Worm (Caenorhabditis elegans) whole organism, young adult: ENCODE measurements around the gene C03B1.13.

Experiments
- B0035.1 ChIP-seq: sonication (generic microtip); optimal IDR thresholded peaks from 2 replicates; lab custom pipeline; 2016; ENCODE audit warnings: missing genetic modification characterization, mild to moderate bottlenecking, missing compliant biosample characterization, missing genotype, missing genetic modification reagents
- F10E7.11 ChIP-seq: sonication (generic microtip); optimal IDR thresholded peaks from 2 replicates; lab custom pipeline; 2017; ENCODE audit warnings: mild to moderate bottlenecking, missing genetic modification characterization, moderate library complexity, missing compliant biosample characterization
- F37B4.10 ChIP-seq: fragments of 200-800 bp; sonication (Bioruptor generic); IDR thresholded peaks from 2 replicates; pipeline ENCODE4 v1.3.6; 2022; ENCODE audit warnings: missing genetic modification characterization, missing compliant biosample characterization
- F49E8.2 ChIP-seq: sonication (generic microtip); optimal IDR thresholded peaks from 3 replicates; lab custom pipeline; 2017; ENCODE audit warnings: missing genetic modification characterization, mild to moderate bottlenecking, missing compliant biosample characterization, antibody characterized with exemption, moderate library complexity; ENCODE audit not compliant: insufficient read depth
- F55B11.4 ChIP-seq: sonication (generic microtip); optimal IDR thresholded peaks from 2 replicates; lab custom pipeline; 2016; ENCODE audit warnings: missing compliant biosample characterization, missing genetic modification characterization, borderline replicate concordance; ENCODE audit not compliant: insufficient read depth
- Y53F4B.3 ChIP-seq: fragments of 200-800 bp; sonication (Bioruptor generic); IDR thresholded peaks from 2 replicates; pipeline ENCODE4 v1.3.6; 2022; ENCODE audit warnings: missing genetic modification reagents, missing genetic modification characterization, missing compliant biosample characterization
- Y53G8AR.9 ChIP-seq: fragments of 200-800 bp; sonication (Bioruptor generic); conservative IDR thresholded peaks from 2 replicates; pipeline ENCODE4 v1.3.6; 2022; ENCODE audit warnings: missing genetic modification reagents, missing genetic modification characterization, missing compliant biosample characterization
- Y95B8A.8 ChIP-seq: fragments of 200-800 bp; sonication (Bioruptor generic); IDR thresholded peaks from 2 replicates; pipeline ENCODE4 v1.3.6; 2022; ENCODE audit warnings: missing genetic modification reagents, missing genetic modification characterization, missing compliant biosample characterization
- ZK185.1 ChIP-seq: sonication (generic microtip); optimal IDR thresholded peaks from 2 replicates; lab custom pipeline; 2016; ENCODE audit warnings: mild to moderate bottlenecking, missing genetic modification characterization, missing compliant biosample characterization; ENCODE audit not compliant: poor library complexity, severe bottlenecking
- aptf-3 ChIP-seq: fragments of 200-800 bp; sonication (Bioruptor generic); IDR thresholded peaks from 2 replicates; pipeline ENCODE4 v1.3.6; 2022; ENCODE audit warnings: missing genetic modification characterization, missing compliant biosample characterization
- attf-6 ChIP-seq: fragments of 200-800 bp; sonication (Bioruptor generic); IDR thresholded peaks from 2 replicates; pipeline ENCODE4 v1.3.6; 2022; ENCODE audit warnings: missing genetic modification reagents, missing genetic modification characterization, missing compliant biosample characterization
- cebp-2 ChIP-seq: fragments of 200-800 bp; sonication (Bioruptor generic); IDR thresholded peaks from 2 replicates; pipeline ENCODE4 v1.3.6; 2022; ENCODE audit warnings: missing genetic modification characterization, missing compliant biosample characterization
- ceh-27 ChIP-seq: fragments of 200-800 bp; sonication (Bioruptor generic); optimal IDR thresholded peaks from 2 replicates; lab custom pipeline; 2018; ENCODE audit warnings: mild to moderate bottlenecking, missing genetic modification characterization, moderate library complexity, missing compliant biosample characterization
- ceh-79 ChIP-seq: sonication (generic microtip); optimal IDR thresholded peaks from 2 replicates; lab custom pipeline; 2017; ENCODE audit warnings: mild to moderate bottlenecking, missing genetic modification characterization, missing compliant biosample characterization
- ceh-91 ChIP-seq: fragments of 200-800 bp; sonication (Bioruptor generic); IDR thresholded peaks from 2 replicates; pipeline ENCODE4 v1.3.6; 2022; ENCODE audit warnings: missing genetic modification reagents, missing genetic modification characterization, missing compliant biosample characterization
- dpff-1 ChIP-seq: sonication (generic microtip); optimal IDR thresholded peaks from 2 replicates; lab custom pipeline; 2017; ENCODE audit warnings: mild to moderate bottlenecking, missing genetic modification characterization, missing compliant biosample characterization
- efl-1 ChIP-seq: fragments of 150-350 bp; optimal IDR thresholded peaks from 2 replicates; lab custom pipeline; 2014; ENCODE audit warnings: missing biosample characterization, missing genetic modification reagents, missing genetic modification characterization
- egl-44 ChIP-seq: fragments of 200-800 bp; sonication (Bioruptor generic); IDR thresholded peaks from 2 replicates; pipeline ENCODE4 v1.3.6; 2022; ENCODE audit warnings: missing genetic modification reagents, missing genetic modification characterization, missing compliant biosample characterization
- ets-4 ChIP-seq: fragments of 200-800 bp; sonication (Bioruptor generic); optimal IDR thresholded peaks from 2 replicates; lab custom pipeline; 2018; ENCODE audit warnings: mild to moderate bottlenecking, missing genetic modification characterization, missing compliant biosample characterization
- hlh-26 ChIP-seq: fragments of 200-800 bp; sonication (Bioruptor generic); conservative IDR thresholded peaks from 2 replicates; pipeline ENCODE4 v1.3.6; 2022; ENCODE audit warnings: missing genetic modification reagents, missing genetic modification characterization, missing compliant biosample characterization
- hsf-1 ChIP-seq: fragments of 200-800 bp; sonication (Bioruptor generic); IDR thresholded peaks from 2 replicates; pipeline ENCODE4 v1.3.6; 2022; ENCODE audit warnings: missing genetic modification reagents, missing genetic modification characterization, missing compliant biosample characterization
- lag-1 ChIP-seq: fragments of 200-800 bp; sonication (Bioruptor generic); IDR thresholded peaks from 2 replicates; pipeline ENCODE4 v1.3.6; 2022; ENCODE audit warnings: missing genetic modification reagents, missing genetic modification characterization, missing compliant biosample characterization
- let-526 ChIP-seq: fragments of 200-800 bp; sonication (Bioruptor generic); IDR thresholded peaks from 2 replicates; pipeline ENCODE4 v1.3.6; 2022; ENCODE audit warnings: missing genetic modification reagents, missing genetic modification characterization, missing compliant biosample characterization
- lin-26 ChIP-seq: fragments of 200-800 bp; sonication (Bioruptor generic); IDR thresholded peaks from 2 replicates; pipeline ENCODE4 v1.3.6; 2022; ENCODE audit warnings: missing genetic modification reagents, missing genetic modification characterization, missing compliant biosample characterization
- lin-54 ChIP-seq: fragments of 200-800 bp; sonication (Bioruptor generic); optimal IDR thresholded peaks from 2 replicates; lab custom pipeline; 2018; ENCODE audit warnings: mild to moderate bottlenecking, missing genetic modification characterization, missing compliant biosample characterization
- lsl-1 ChIP-seq: fragments of 200-800 bp; sonication (Bioruptor generic); optimal IDR thresholded peaks from 2 replicates; lab custom pipeline; 2018; ENCODE audit warnings: mild to moderate bottlenecking, missing genetic modification characterization, moderate library complexity, missing compliant biosample characterization
- madf-3 ChIP-seq: fragments of 200-800 bp; sonication (Bioruptor generic); IDR thresholded peaks from 2 replicates; pipeline ENCODE4 v1.3.6; 2022; ENCODE audit warnings: missing genetic modification reagents, missing genetic modification characterization, missing compliant biosample characterization
- madf-8 ChIP-seq: fragments of 200-800 bp; sonication (Bioruptor generic); conservative IDR thresholded peaks from 2 replicates; pipeline ENCODE4 v1.3.6; 2022; ENCODE audit warnings: missing genetic modification reagents, missing genetic modification characterization, missing compliant biosample characterization
- mcd-1 ChIP-seq: fragments of 200-800 bp; sonication (Bioruptor generic); IDR thresholded peaks from 2 replicates; pipeline ENCODE4 v1.3.6; 2022; ENCODE audit warnings: missing genetic modification reagents, missing genetic modification characterization, missing compliant biosample characterization
- mel-28 ChIP-seq: sonication (generic microtip); optimal IDR thresholded peaks from 2 replicates; lab custom pipeline; 2016; ENCODE audit warnings: borderline replicate concordance, mild to moderate bottlenecking, missing genetic modification characterization, missing compliant biosample characterization
- nhr-179 ChIP-seq: sonication (generic microtip); optimal IDR thresholded peaks from 2 replicates; lab custom pipeline; 2016; ENCODE audit warnings: mild to moderate bottlenecking, missing genetic modification characterization, missing compliant biosample characterization
- nhr-80 ChIP-seq: sonication (generic microtip); optimal IDR thresholded peaks from 2 replicates; lab custom pipeline; 2016; ENCODE audit warnings: missing genetic modification characterization, missing compliant biosample characterization
- rcor-1 ChIP-seq: fragments of 200-800 bp; sonication (Bioruptor generic); IDR thresholded peaks from 2 replicates; pipeline ENCODE4 v1.3.6; 2022; ENCODE audit warnings: missing genetic modification reagents, missing genetic modification characterization, missing compliant biosample characterization
- snpc-1.1 ChIP-seq: sonication (generic microtip); optimal IDR thresholded peaks from 2 replicates; lab custom pipeline; 2017; ENCODE audit warnings: missing genetic modification characterization, mild to moderate bottlenecking, missing compliant biosample characterization, antibody characterized with exemption, moderate library complexity, missing genotype, missing genetic modification reagents; ENCODE audit not compliant: insufficient read depth
- snpc-4 ChIP-seq, 5 experiments: fragments of 150-350 bp in 1 of 5; sonication (generic microtip) in 4 of 5; optimal IDR thresholded peaks; 2 replicates each; lab custom pipeline; 2014 to 2018; ENCODE audit warnings: missing genetic modification characterization in 5 of 5, missing biosample characterization in 3 of 5, antibody characterized with exemption in 2 of 5, mild to moderate bottlenecking in 2 of 5, missing compliant biosample characterization in 2 of 5, missing genotype in 2 of 5, moderate library complexity in 2 of 5, missing genetic modification reagents in 1 of 5
- zfh-2 ChIP-seq: fragments of 200-800 bp; sonication (Bioruptor generic); conservative IDR thresholded peaks from 2 replicates; pipeline ENCODE4 v1.3.6; 2022; ENCODE audit warnings: missing genetic modification reagents, missing genetic modification characterization, missing compliant biosample characterization
- zim-3 ChIP-seq: sonication (generic microtip); optimal IDR thresholded peaks from 2 replicates; lab custom pipeline; 2017; ENCODE audit warnings: mild to moderate bottlenecking, missing genetic modification characterization, moderate library complexity, missing compliant biosample characterization
- ztf-25 ChIP-seq: fragments of 200-800 bp; sonication (Bioruptor generic); IDR thresholded peaks from 2 replicates; pipeline ENCODE4 v1.3.6; 2022; ENCODE audit warnings: missing genetic modification reagents, missing genetic modification characterization, missing compliant biosample characterization

The C03B1.13 gene

ce11 chrX:6357772-6358171, 19.9 kb upstream of the C03B1.13 start, which contains the start of gene C03B1.10:
TSS of gene C03B1.10 (minus strand) at chrX:6357872.
- TF ChIP-seq F55B11.4 (tag; lab: Kevin White, UChicago) (no peak), let-526 (GFP tag; lab: Robert Waterston, UW) (no peak), snpc-1.1 (tag; lab: Kevin White, UChicago) (no peak), ets-4 (no peak), rcor-1 (no peak), B0035.1 (no peak), Y53F4B.3 (GFP tag; lab: Robert Waterston, UW) (no peak), ztf-25 (GFP tag; lab: Robert Waterston, UW) (no peak), nhr-179 (tag; lab: Kevin White, UChicago) (no peak), ZK185.1 (no peak), ceh-27 (no peak), madf-3 (GFP tag; lab: Robert Waterston, UW) (no peak), cebp-2 (no peak), Y95B8A.8 (GFP tag; lab: Robert Waterston, UW) (no peak), efl-1 (no peak), snpc-4 (GFP tag; optimal IDR thresholded peaks at IDR 0.05; lab: Kevin White, UChicago) (no peak), snpc-4 (tag; optimal IDR thresholded peaks at IDR 0.05; lab: Kevin White, UChicago) (no peak), aptf-3 (GFP tag; lab: Robert Waterston, UW) (no peak), madf-8 (GFP tag; lab: Robert Waterston, UW) (no peak), lin-26 (GFP tag; lab: Robert Waterston, UW) (no peak), F10E7.11 (no peak)

ce11 chrX:6355030-6355635, 17.3 kb upstream of the C03B1.13 start, which contains the start of gene C03B1.5:
TSS of gene C03B1.5 (plus strand) at chrX:6355585.
- TF ChIP-seq madf-3 (GFP tag; lab: Robert Waterston, UW), result no peak
- TF ChIP-seq mcd-1 (GFP tag; lab: Robert Waterston, UW), result no peak
- TF ChIP-seq F49E8.2 (tag; lab: Kevin White, UChicago), result no peak
- TF ChIP-seq lag-1 (GFP tag; lab: Robert Waterston, UW), result no peak
- TF ChIP-seq F37B4.10, result no peak
- TF ChIP-seq Y53F4B.3 (GFP tag; lab: Robert Waterston, UW), result no peak
- TF ChIP-seq efl-1, result no peak
- no peak for TF ChIP-seq hlh-26 (GFP tag; lab: Robert Waterston, UW)
- TF ChIP-seq nhr-80 (tag; lab: Kevin White, UChicago), result no peak
- TF ChIP-seq ceh-91 (GFP tag; lab: Robert Waterston, UW), result no peak
- TF ChIP-seq lsl-1, result no peak

- no peak for TF ChIP-seq egl-44 (GFP tag; lab: Robert Waterston, UW)
- no peak for TF ChIP-seq zfh-2
- no peak for TF ChIP-seq zim-3
- no peak for TF ChIP-seq dpff-1 (tag; lab: Kevin White, UChicago)
- TF ChIP-seq Y53G8AR.9 (GFP tag; lab: Robert Waterston, UW), result no peak
- no peak for TF ChIP-seq mel-28 (tag; lab: Kevin White, UChicago)
- TF ChIP-seq ceh-79 (tag; lab: Kevin White, UChicago), result no peak
- TF ChIP-seq hsf-1, result no peak
- no peak for TF ChIP-seq lin-54 (GFP tag; lab: Kevin White, UChicago)
- TF ChIP-seq attf-6 (GFP tag; lab: Robert Waterston, UW), result no peak
These were observed 15.9 kb upstream of the C03B1.13 start for ce11 chrX:6353763-6354162.
